Fruit fly (Drosophila melanogaster) whole organism, embryonic: ENCODE data around the gene CG5828.

Experiments
- B-H2 ChIP-seq: fragments of 200-800 bp; sonication (Bioruptor generic); optimal IDR thresholded peaks from 2 replicates; lab custom pipeline; 2018; ENCODE audit warnings: missing biosample characterization, mild to moderate bottlenecking, missing genetic modification characterization
- Bgb ChIP-seq: fragments of 200-800 bp; sonication (Bioruptor generic); IDR thresholded peaks from 2 replicates; pipeline ENCODE4 v1.3.6; 2022; ENCODE audit warnings: missing biosample characterization, missing genetic modification characterization; ENCODE audit not compliant: partially characterized antibody
- Bteb2 ChIP-seq: fragments of 200-800 bp; sonication (Bioruptor generic); optimal IDR thresholded peaks from 2 replicates; lab custom pipeline; 2016; ENCODE audit warnings: missing biosample characterization, missing genetic modification characterization
- CG10543 ChIP-seq: fragments of 200-800 bp; sonication (Bioruptor generic); optimal IDR thresholded peaks from 3 replicates; lab custom pipeline; 2017; ENCODE audit warnings: missing biosample characterization, mild to moderate bottlenecking, missing genetic modification characterization, moderate library complexity
- CG12155 ChIP-seq: fragments of 200-800 bp; sonication (Bioruptor generic); optimal IDR thresholded peaks from 3 replicates; lab custom pipeline; 2016; ENCODE audit warnings: missing biosample characterization, missing genetic modification characterization
- CG12236 ChIP-seq: fragments of 200-800 bp; sonication (Bioruptor generic); optimal IDR thresholded peaks from 2 replicates; lab custom pipeline; 2016; ENCODE audit warnings: missing biosample characterization, missing genetic modification characterization
- CG12942 ChIP-seq: fragments of 200-800 bp; sonication (Bioruptor generic); optimal IDR thresholded peaks from 3 replicates; lab custom pipeline; 2016; ENCODE audit warnings: missing biosample characterization, missing genetic modification characterization
- CG13123 ChIP-seq: fragments of 200-800 bp; sonication (Bioruptor generic); optimal IDR thresholded peaks from 2 replicates; lab custom pipeline; 2016; ENCODE audit warnings: missing biosample characterization, missing genetic modification characterization
- CG15514 ChIP-seq: fragments of 200-800 bp; sonication (Bioruptor generic); optimal IDR thresholded peaks from 3 replicates; lab custom pipeline; 2017; ENCODE audit warnings: missing biosample characterization, missing genetic modification characterization, mild to moderate bottlenecking, moderate library complexity, missing genetic modification reagents
- CG1647 ChIP-seq: fragments of 200-800 bp; sonication (Bioruptor generic); optimal IDR thresholded peaks from 3 replicates; lab custom pipeline; 2016; ENCODE audit warnings: missing biosample characterization, missing genetic modification characterization
- CG17829 ChIP-seq: fragments of 200-800 bp; optimal IDR thresholded peaks from 2 replicates; lab custom pipeline; 2019; ENCODE audit warnings: missing biosample characterization, mild to moderate bottlenecking, missing genetic modification characterization, moderate library complexity
- CG18476 ChIP-seq: fragments of 200-800 bp; sonication (Bioruptor generic); optimal IDR thresholded peaks from 2 replicates; lab custom pipeline; 2016; ENCODE audit warnings: missing biosample characterization, mild to moderate bottlenecking, missing genetic modification characterization
- CG2129 ChIP-seq: fragments of 200-800 bp; sonication (Bioruptor generic); IDR thresholded peaks from 2 replicates; pipeline ENCODE4 v1.3.6; 2022; ENCODE audit warnings: missing biosample characterization, missing genetic modification characterization; ENCODE audit not compliant: partially characterized antibody
- CG3726 ChIP-seq: fragments of 200-800 bp; sonication (Bioruptor generic); IDR thresholded peaks from 3 replicates; pipeline ENCODE4, ENCODE4 v1.3.6; 2022; ENCODE audit warnings: missing biosample characterization, missing genetic modification characterization
- CG3838 ChIP-seq: fragments of 200-800 bp; sonication (Bioruptor generic); optimal IDR thresholded peaks from 3 replicates; lab custom pipeline; 2016; ENCODE audit warnings: missing biosample characterization, missing genetic modification characterization
- CG4282 ChIP-seq: fragments of 200-800 bp; sonication (Bioruptor generic); optimal IDR thresholded peaks from 2 replicates; lab custom pipeline; 2016; ENCODE audit warnings: missing biosample characterization, missing genetic modification characterization
- CG4404 ChIP-seq: fragments of 200-800 bp; sonication (Bioruptor generic); IDR thresholded peaks from 2 replicates; pipeline ENCODE4 v1.3.6; 2022; ENCODE audit warnings: missing biosample characterization, missing genetic modification characterization
- CG5953 ChIP-seq: fragments of 200-800 bp; sonication (Bioruptor generic); IDR thresholded peaks from 2 replicates; pipeline ENCODE4 v1.3.6; 2022; ENCODE audit warnings: missing biosample characterization, missing genetic modification characterization
- CG6683 ChIP-seq: fragments of 200-800 bp; sonication (Bioruptor generic); optimal IDR thresholded peaks from 2 replicates; lab custom pipeline; 2017; ENCODE audit warnings: missing biosample characterization, mild to moderate bottlenecking, missing genetic modification characterization, missing genetic modification reagents
- Fer3 ChIP-seq: fragments of 200-800 bp; sonication (Bioruptor generic); optimal IDR thresholded peaks from 2 replicates; lab custom pipeline; 2018; ENCODE audit warnings: missing biosample characterization, mild to moderate bottlenecking, missing genetic modification characterization, moderate library complexity
- Hr51 ChIP-seq, 2 experiments: fragments of 200-800 bp; sonication (Bioruptor generic); optimal IDR thresholded peaks; 2 replicates in 1 of 2; 3 replicates in 1 of 2; lab custom pipeline; 2016 to 2018; ENCODE audit warnings: missing biosample characterization in 2 of 2, missing genetic modification characterization in 2 of 2, mild to moderate bottlenecking in 1 of 2, moderate library complexity in 1 of 2
- Lhr ChIP-seq: fragments of 200-800 bp; sonication (Bioruptor generic); optimal IDR thresholded peaks from 3 replicates; lab custom pipeline; 2017; ENCODE audit warnings: mild to moderate bottlenecking, missing biosample characterization, missing genetic modification reagents, missing genetic modification characterization
- Mad ChIP-seq: fragments of 200-800 bp; sonication (Bioruptor generic); optimal IDR thresholded peaks from 2 replicates; lab custom pipeline; 2016; ENCODE audit warnings: missing biosample characterization, missing genetic modification characterization
- Med ChIP-seq: fragments of 200-800 bp; sonication (Bioruptor generic); peaks from one replicate; lab custom pipeline; 2016; ENCODE audit warnings: missing biosample characterization, missing genetic modification characterization, mild to moderate bottlenecking, inconsistent platforms, moderate library complexity
- Nf-YA ChIP-seq: fragments of 200-800 bp; sonication (Bioruptor generic); IDR thresholded peaks from 2 replicates; pipeline ENCODE4 v1.3.6; 2022; ENCODE audit warnings: missing biosample characterization, missing genetic modification characterization
- Ptx1 ChIP-seq: fragments of 200-800 bp; sonication (Bioruptor generic); IDR thresholded peaks from 2 replicates; pipeline ENCODE4 v1.3.6; 2022; ENCODE audit warnings: missing biosample characterization, missing genetic modification characterization
- Usf ChIP-seq: fragments of 200-800 bp; sonication (Bioruptor generic); optimal IDR thresholded peaks from 2 replicates; lab custom pipeline; 2017; ENCODE audit warnings: missing genotype, missing biosample characterization, missing genetic modification characterization
- ab ChIP-seq: fragments of 200-800 bp; sonication (Bioruptor generic); optimal IDR thresholded peaks from 2 replicates; lab custom pipeline; 2016; ENCODE audit warnings: missing biosample characterization, missing genetic modification characterization
- bbx ChIP-seq: fragments of 200-800 bp; sonication (Bioruptor generic); IDR thresholded peaks from 2 replicates; pipeline ENCODE4 v1.3.6; 2022; ENCODE audit warnings: missing biosample characterization, missing genetic modification characterization; ENCODE audit not compliant: partially characterized antibody
- bsh ChIP-seq, 2 experiments: fragments of 200-800 bp; sonication (Bioruptor generic); optimal IDR thresholded peaks; 2 replicates each; lab custom pipeline; 2017 to 2018; ENCODE audit warnings: mild to moderate bottlenecking in 2 of 2, missing biosample characterization in 2 of 2, missing genetic modification characterization in 2 of 2, moderate library complexity in 1 of 2
- cad ChIP-seq: fragments of >200 bp; optimal IDR thresholded peaks from 2 replicates; lab custom pipeline; 2017; ENCODE audit warnings: missing biosample characterization, missing genetic modification characterization
- caup ChIP-seq: fragments of 200-800 bp; sonication (Bioruptor generic); optimal IDR thresholded peaks from 3 replicates; lab custom pipeline; 2017; ENCODE audit warnings: missing biosample characterization, mild to moderate bottlenecking, missing genetic modification characterization, moderate library complexity; ENCODE audit not compliant: severe bottlenecking
- chn ChIP-seq: fragments of 200-800 bp; sonication (Bioruptor generic); optimal IDR thresholded peaks from 2 replicates; lab custom pipeline; 2016; ENCODE audit warnings: missing biosample characterization, missing genetic modification characterization
- cwo ChIP-seq: fragments of 200-800 bp; sonication (Bioruptor generic); optimal IDR thresholded peaks from 3 replicates; lab custom pipeline; 2017; ENCODE audit warnings: missing biosample characterization, missing genetic modification characterization, mild to moderate bottlenecking, moderate library complexity, missing genetic modification reagents
- dimm ChIP-seq: fragments of 200-800 bp; sonication (Bioruptor generic); IDR thresholded peaks from 2 replicates; pipeline ENCODE4 v1.3.6; 2022; ENCODE audit warnings: missing biosample characterization, missing genetic modification characterization
- fd64A ChIP-seq: fragments of 200-800 bp; sonication (Bioruptor generic); optimal IDR thresholded peaks from 3 replicates; lab custom pipeline; 2018; ENCODE audit warnings: missing biosample characterization, mild to moderate bottlenecking, missing genetic modification characterization
- gce ChIP-seq: fragments of 200-800 bp; sonication (Bioruptor generic); IDR thresholded peaks from 3 replicates; pipeline ENCODE4 v1.3.6; 2022; ENCODE audit warnings: missing biosample characterization, missing genetic modification characterization
- gsb-n ChIP-seq: fragments of 200-800 bp; sonication (Bioruptor generic); optimal IDR thresholded peaks from 3 replicates; lab custom pipeline; 2018; ENCODE audit warnings: missing biosample characterization, mild to moderate bottlenecking, missing genetic modification characterization
- ind ChIP-seq: fragments of 200-800 bp; sonication (Bioruptor generic); optimal IDR thresholded peaks from 3 replicates; lab custom pipeline; 2016; ENCODE audit warnings: missing biosample characterization, missing genetic modification characterization
- maf-S ChIP-seq: fragments of 200-800 bp; sonication (Bioruptor generic); optimal IDR thresholded peaks from 2 replicates; lab custom pipeline; 2016; ENCODE audit warnings: missing biosample characterization, missing genetic modification characterization
- peb ChIP-seq: fragments of 200-800 bp; sonication (Bioruptor generic); IDR thresholded peaks from 2 replicates; pipeline ENCODE4 v1.3.6; 2022; ENCODE audit warnings: missing biosample characterization, missing genetic modification characterization
- pzg ChIP-seq: fragments of 200-800 bp; sonication (Bioruptor generic); optimal IDR thresholded peaks from 3 replicates; lab custom pipeline; 2018; ENCODE audit warnings: missing biosample characterization, mild to moderate bottlenecking, missing genetic modification characterization, moderate library complexity
- sens-2 ChIP-seq: fragments of 200-800 bp; sonication (Bioruptor generic); IDR thresholded peaks from 2 replicates; pipeline ENCODE4 v1.3.6; 2022; ENCODE audit warnings: missing biosample characterization, missing genetic modification characterization
- slou ChIP-seq: fragments of 200-800 bp; sonication (Bioruptor generic); optimal IDR thresholded peaks from 3 replicates; lab custom pipeline; 2016; ENCODE audit warnings: missing biosample characterization, missing genetic modification characterization
- tna ChIP-seq: fragments of 200-800 bp; sonication (Bioruptor generic); IDR thresholded peaks from 2 replicates; pipeline ENCODE4 v1.3.6; 2022; ENCODE audit warnings: missing biosample characterization, missing genetic modification characterization; ENCODE audit not compliant: partially characterized antibody
- unpg ChIP-seq: fragments of 200-800 bp; sonication (Bioruptor generic); optimal IDR thresholded peaks from 3 replicates; lab custom pipeline; 2018; ENCODE audit warnings: missing biosample characterization, mild to moderate bottlenecking, missing genetic modification characterization, moderate library complexity
- yki ChIP-seq: fragments of >200 bp; optimal IDR thresholded peaks from 3 replicates; lab custom pipeline; 2018
- zen2 ChIP-seq: fragments of 200-800 bp; sonication (Bioruptor generic); IDR thresholded peaks from 3 replicates; pipeline ENCODE4 v1.3.6; 2022; ENCODE audit warnings: missing biosample characterization, missing genetic modification characterization; ENCODE audit not compliant: partially characterized antibody
- zfh2 ChIP-seq: fragments of 200-800 bp; sonication (Bioruptor generic); optimal IDR thresholded peaks from 2 replicates; lab custom pipeline; 2016; ENCODE audit warnings: missing biosample characterization, missing genetic modification characterization

The CG5828 gene

dm6 chr2L:5044892-5045619 is 48.7 kb upstream of the CG5828 start (continued):
- TF ChIP-seq Ptx1 (0 out of 2 replicates have a peak, but pooled peaks have one; percentile 26), CG1647 (GFP tag; lab: Kevin White, UChicago) (no peak), peb (GFP tag; lab: Robert Waterston, UW) (no peak), CG3726 (no peak), Nf-YA (GFP tag; lab: Robert Waterston, UW) (peak; percentile 9; the same call in 1 of the 2 replicates), cwo (peak; percentile 53), ab (GFP tag; lab: Kevin White, UChicago) (no peak), B-H2 (GFP tag; lab: Kevin White, UChicago) (no peak), pzg (GFP tag; lab: Kevin White, UChicago) (no peak), CG12942 (GFP tag; lab: Kevin White, UChicago) (peak; percentile 36), gsb-n (peak; percentile 32), ind (GFP tag; lab: Kevin White, UChicago) (peak; percentile 54), CG5953 (GFP tag; lab: Robert Waterston, UW) (peak; percentile 49; the same call in 1 of the 2 replicates), tna (GFP tag; lab: Robert Waterston, UW) (no peak), sens-2 (GFP tag; lab: Robert Waterston, UW) (peak; percentile 56), CG13123 (no peak), CG17829 (tag; lab: Kevin White, UChicago) (peak; percentile 42), CG6683 (GFP tag; lab: Kevin White, UChicago) (no peak), Bgb (no peak), bsh (GFP tag; optimal IDR thresholded peaks at IDR 0.05; lab: Kevin White, UChicago) (peak; percentile 34), Bteb2 (GFP tag; lab: Kevin White, UChicago) (no peak), Med (GFP tag; lab: Kevin White, UChicago) (peak; percentile 92), zfh2 (GFP tag; lab: Kevin White, UChicago) (peak; percentile 15), CG4404 (peak; percentile 27; the same call in 1 of the 2 replicates), Usf (GFP tag; lab: Kevin White, UChicago) (no peak), CG12236 (peak; percentile 13), Lhr (GFP tag; lab: Kevin White, UChicago) (no peak), slou (GFP tag; lab: Kevin White, UChicago) (peak; percentile 32), CG3838 (GFP tag; lab: Kevin White, UChicago) (no peak), CG15514 (GFP tag; lab: Kevin White, UChicago) (peak; percentile 26), Hr51 (GFP tag; optimal IDR thresholded peaks at IDR 0.05; lab: Kevin White, UChicago) (peak; percentile 7 to 73), caup (GFP tag; lab: Kevin White, UChicago) (peak; percentile 16), zen2 (no peak), gce (GFP tag; lab: Robert Waterston, UW) (peak; percentile 77; the same call in 2 of the 3 replicates), CG4282 (no peak), Mad (peak; percentile 40), CG12155 (GFP tag; lab: Kevin White, UChicago) (peak; percentile 31), Fer3 (tag; lab: Kevin White, UChicago) (peak; percentile 21), CG10543 (no peak), bbx (peak; percentile 46), cad (GFP tag; lab: Kevin White, UChicago) (no peak), unpg (GFP tag; lab: Kevin White, UChicago) (peak; percentile 52), yki (lab: Kevin White, UChicago) (no peak), maf-S (GFP tag; lab: Kevin White, UChicago) (peak; percentile 4), fd64A (GFP tag; lab: Kevin White, UChicago) (no peak), chn (GFP tag; lab: Kevin White, UChicago) (peak; percentile 51), CG2129 (GFP tag; lab: Robert Waterston, UW) (no peak), dimm (GFP tag; lab: Robert Waterston, UW) (peak; percentile 46), CG18476 (peak; percentile 23)
